Worm (Caenorhabditis elegans) whole organism, young adult: Measurements from ENCODE around the gene C24H10.3.

ENCODE experiments used
- C17E4.6 ChIP-seq: fragments of 200-800 bp; sonication (Bioruptor generic); IDR thresholded peaks from 2 replicates; pipeline ENCODE4 v1.3.6; 2022; ENCODE audit warnings: missing genetic modification reagents, missing genetic modification characterization, missing compliant biosample characterization
- F22D6.2 ChIP-seq: sonication (generic microtip); optimal IDR thresholded peaks from 2 replicates; lab custom pipeline; 2016; ENCODE audit warnings: mild to moderate bottlenecking, missing genetic modification characterization, missing compliant biosample characterization
- F37B4.10 ChIP-seq: fragments of 200-800 bp; sonication (Bioruptor generic); IDR thresholded peaks from 2 replicates; pipeline ENCODE4 v1.3.6; 2022; ENCODE audit warnings: missing genetic modification characterization, missing compliant biosample characterization
- F39B2.1 ChIP-seq: fragments of 200-800 bp; sonication (Bioruptor generic); IDR thresholded peaks from 2 replicates; pipeline ENCODE4 v1.3.6; 2022; ENCODE audit warnings: missing genetic modification reagents, missing genetic modification characterization, missing compliant biosample characterization
- F52B5.7 ChIP-seq: sonication (generic microtip); optimal IDR thresholded peaks from 2 replicates; lab custom pipeline; 2016; ENCODE audit warnings: mild to moderate bottlenecking, missing genetic modification characterization, missing compliant biosample characterization
- F55B11.4 ChIP-seq: sonication (generic microtip); optimal IDR thresholded peaks from 2 replicates; lab custom pipeline; 2016; ENCODE audit warnings: missing compliant biosample characterization, missing genetic modification characterization, borderline replicate concordance; ENCODE audit not compliant: insufficient read depth
- F57C9.4 ChIP-seq: sonication (generic microtip); optimal IDR thresholded peaks from 2 replicates; lab custom pipeline; 2017; ENCODE audit warnings: mild to moderate bottlenecking, missing genetic modification characterization, missing compliant biosample characterization
- T07F8.4 ChIP-seq: sonication (generic microtip); optimal IDR thresholded peaks from 2 replicates; lab custom pipeline; 2016; ENCODE audit warnings: mild to moderate bottlenecking, missing genetic modification characterization, moderate library complexity, missing compliant biosample characterization
- Y56A3A.18 ChIP-seq: fragments of 200-800 bp; sonication (Bioruptor generic); IDR thresholded peaks from 2 replicates; pipeline ENCODE4 v1.3.6; 2022; ENCODE audit warnings: missing genetic modification reagents, missing genetic modification characterization, missing compliant biosample characterization
- Y67H2A.10 ChIP-seq: fragments of 200-800 bp; sonication (Bioruptor generic); conservative IDR thresholded peaks from 2 replicates; pipeline ENCODE4 v1.3.6; 2022; ENCODE audit warnings: missing genetic modification reagents, missing genetic modification characterization, missing compliant biosample characterization
- Y79H2A.3 ChIP-seq: fragments of 200-800 bp; sonication (Bioruptor generic); conservative IDR thresholded peaks from 2 replicates; pipeline ENCODE4 v1.3.6; 2022; ENCODE audit warnings: missing genetic modification reagents, missing genetic modification characterization, missing compliant biosample characterization
- aptf-2 ChIP-seq: fragments of 200-800 bp; sonication (Bioruptor generic); conservative IDR thresholded peaks from 2 replicates; pipeline ENCODE4 v1.3.6; 2022; ENCODE audit warnings: missing genetic modification reagents, missing genetic modification characterization, missing compliant biosample characterization
- aptf-3 ChIP-seq: fragments of 200-800 bp; sonication (Bioruptor generic); IDR thresholded peaks from 2 replicates; pipeline ENCODE4 v1.3.6; 2022; ENCODE audit warnings: missing genetic modification characterization, missing compliant biosample characterization
- attf-3 ChIP-seq: fragments of 200-800 bp; sonication (Bioruptor generic); conservative IDR thresholded peaks from 2 replicates; pipeline ENCODE4 v1.3.6; 2022; ENCODE audit warnings: missing genetic modification reagents, missing genetic modification characterization, missing compliant biosample characterization
- cebp-1 ChIP-seq, 2 experiments: fragments of 200-800 bp in 1 of 2; sonication (Bioruptor generic) in 1 of 2; sonication (generic microtip) in 1 of 2; IDR thresholded peaks in 1 of 2; optimal IDR thresholded peaks in 1 of 2; 2 replicates each; pipeline versions ENCODE4 v1.3.6 to Lab custom; 2017 to 2022; ENCODE audit warnings: missing compliant biosample characterization in 2 of 2, missing genetic modification characterization in 2 of 2, mild to moderate bottlenecking in 1 of 2, missing genetic modification reagents in 1 of 2, moderate library complexity in 1 of 2
- ceh-27 ChIP-seq: fragments of 200-800 bp; sonication (Bioruptor generic); optimal IDR thresholded peaks from 2 replicates; lab custom pipeline; 2018; ENCODE audit warnings: mild to moderate bottlenecking, missing genetic modification characterization, moderate library complexity, missing compliant biosample characterization
- ceh-91 ChIP-seq: fragments of 200-800 bp; sonication (Bioruptor generic); IDR thresholded peaks from 2 replicates; pipeline ENCODE4 v1.3.6; 2022; ENCODE audit warnings: missing genetic modification reagents, missing genetic modification characterization, missing compliant biosample characterization
- dox-1 ChIP-seq: fragments of 200-800 bp; sonication (Bioruptor generic); IDR thresholded peaks from 2 replicates; pipeline ENCODE4 v1.3.6; 2022; ENCODE audit warnings: missing genetic modification reagents, missing genetic modification characterization, missing compliant biosample characterization
- dpl-1 ChIP-seq: fragments of 150-350 bp; optimal IDR thresholded peaks from 2 replicates; lab custom pipeline; 2014; ENCODE audit warnings: missing biosample characterization, missing genetic modification reagents, missing genetic modification characterization
- efl-1 ChIP-seq: fragments of 150-350 bp; optimal IDR thresholded peaks from 2 replicates; lab custom pipeline; 2014; ENCODE audit warnings: missing biosample characterization, missing genetic modification reagents, missing genetic modification characterization
- egrh-3 ChIP-seq: fragments of 200-800 bp; sonication (Bioruptor generic); IDR thresholded peaks from 2 replicates; pipeline ENCODE4 v1.3.6; 2022; ENCODE audit warnings: missing genetic modification reagents, missing genetic modification characterization, missing compliant biosample characterization
- ets-4 ChIP-seq: fragments of 200-800 bp; sonication (Bioruptor generic); optimal IDR thresholded peaks from 2 replicates; lab custom pipeline; 2018; ENCODE audit warnings: mild to moderate bottlenecking, missing genetic modification characterization, missing compliant biosample characterization
- gei-17 ChIP-seq: fragments of 200-800 bp; sonication (Bioruptor generic); optimal IDR thresholded peaks from 2 replicates; lab custom pipeline; 2018; ENCODE audit warnings: mild to moderate bottlenecking, missing genetic modification characterization, missing compliant biosample characterization
- him-1 ChIP-seq: sonication (generic microtip); optimal IDR thresholded peaks from 2 replicates; lab custom pipeline; 2016; ENCODE audit warnings: missing genotype, missing genetic modification reagents, missing genetic modification characterization, missing compliant biosample characterization
- hlh-26 ChIP-seq: fragments of 200-800 bp; sonication (Bioruptor generic); conservative IDR thresholded peaks from 2 replicates; pipeline ENCODE4 v1.3.6; 2022; ENCODE audit warnings: missing genetic modification reagents, missing genetic modification characterization, missing compliant biosample characterization
- hmg-1.2 ChIP-seq: fragments of 200-800 bp; sonication (Bioruptor generic); IDR thresholded peaks from 2 replicates; pipeline ENCODE4 v1.3.6; 2022; ENCODE audit warnings: missing genetic modification reagents, missing genetic modification characterization, missing compliant biosample characterization
- madf-3 ChIP-seq: fragments of 200-800 bp; sonication (Bioruptor generic); IDR thresholded peaks from 2 replicates; pipeline ENCODE4 v1.3.6; 2022; ENCODE audit warnings: missing genetic modification reagents, missing genetic modification characterization, missing compliant biosample characterization
- mcd-1 ChIP-seq: fragments of 200-800 bp; sonication (Bioruptor generic); IDR thresholded peaks from 2 replicates; pipeline ENCODE4 v1.3.6; 2022; ENCODE audit warnings: missing genetic modification reagents, missing genetic modification characterization, missing compliant biosample characterization
- mes-4 ChIP-seq: sonication (generic microtip); optimal IDR thresholded peaks from 2 replicates; lab custom pipeline; 2016; ENCODE audit warnings: missing genotype, missing genetic modification characterization, missing compliant biosample characterization
- mxl-1 ChIP-seq: sonication (generic microtip); optimal IDR thresholded peaks from 2 replicates; lab custom pipeline; 2016; ENCODE audit warnings: missing genetic modification characterization, missing compliant biosample characterization
- nfya-2 ChIP-seq: fragments of 200-800 bp; sonication (Bioruptor generic); IDR thresholded peaks from 2 replicates; pipeline ENCODE4 v1.3.6; 2022; ENCODE audit warnings: missing genetic modification reagents, missing genetic modification characterization, missing compliant biosample characterization
- nfyb-1 ChIP-seq: fragments of 200-800 bp; sonication (Bioruptor generic); IDR thresholded peaks from 2 replicates; pipeline ENCODE4 v1.3.6; 2022; ENCODE audit warnings: missing genetic modification reagents, missing genetic modification characterization, missing compliant biosample characterization
- nhr-120 ChIP-seq: fragments of 200-800 bp; sonication (Bioruptor generic); IDR thresholded peaks from 2 replicates; pipeline ENCODE4 v1.3.6; 2022; ENCODE audit warnings: missing genetic modification characterization, missing compliant biosample characterization
- nhr-179 ChIP-seq: sonication (generic microtip); optimal IDR thresholded peaks from 2 replicates; lab custom pipeline; 2016; ENCODE audit warnings: mild to moderate bottlenecking, missing genetic modification characterization, missing compliant biosample characterization
- nhr-90 ChIP-seq: sonication (generic microtip); optimal IDR thresholded peaks from 2 replicates; lab custom pipeline; 2016; ENCODE audit warnings: missing genotype, mild to moderate bottlenecking, missing genetic modification characterization, missing compliant biosample characterization
- repo-1 ChIP-seq: sonication (generic microtip); optimal IDR thresholded peaks from 2 replicates; lab custom pipeline; 2017; ENCODE audit warnings: mild to moderate bottlenecking, missing genetic modification characterization, missing compliant biosample characterization
- rpc-1 ChIP-seq, 2 experiments: fragments of 150-350 bp in 1 of 2; sonication (generic microtip) in 1 of 2; optimal IDR thresholded peaks; 2 replicates each; lab custom pipeline; 2014 to 2018; ENCODE audit warnings: missing biosample characterization in 1 of 2, missing genetic modification characterization in 1 of 2, missing genetic modification reagents in 1 of 2, missing genotype in 1 of 2
- snpc-1.1 ChIP-seq: sonication (generic microtip); optimal IDR thresholded peaks from 2 replicates; lab custom pipeline; 2017; ENCODE audit warnings: missing genetic modification characterization, mild to moderate bottlenecking, missing compliant biosample characterization, antibody characterized with exemption, moderate library complexity, missing genotype, missing genetic modification reagents; ENCODE audit not compliant: insufficient read depth
- snpc-3.4 ChIP-seq: sonication (generic microtip); optimal IDR thresholded peaks from 2 replicates; lab custom pipeline; 2017; ENCODE audit warnings: missing genetic modification characterization, mild to moderate bottlenecking, missing compliant biosample characterization, antibody characterized with exemption, moderate library complexity, missing genotype, missing genetic modification reagents
- sptf-2 ChIP-seq: fragments of 200-800 bp; sonication (Bioruptor generic); optimal IDR thresholded peaks from 2 replicates; lab custom pipeline; 2018; ENCODE audit warnings: mild to moderate bottlenecking, missing genetic modification characterization, missing compliant biosample characterization
- tbx-9 ChIP-seq: sonication (generic microtip); optimal IDR thresholded peaks from 2 replicates; lab custom pipeline; 2016; ENCODE audit warnings: borderline replicate concordance, missing genetic modification characterization, inconsistent platforms, missing compliant biosample characterization
- zim-3 ChIP-seq: sonication (generic microtip); optimal IDR thresholded peaks from 2 replicates; lab custom pipeline; 2017; ENCODE audit warnings: mild to moderate bottlenecking, missing genetic modification characterization, moderate library complexity, missing compliant biosample characterization
- ztf-6 ChIP-seq: fragments of 200-800 bp; sonication (Bioruptor generic); IDR thresholded peaks from 2 replicates; pipeline ENCODE4 v1.3.6; 2022; ENCODE audit warnings: missing genetic modification reagents, missing genetic modification characterization, missing compliant biosample characterization

The C24H10.3 gene

ce11 chrX:5031742-5032141 lies 29.1 kb upstream of the C24H10.3 start:
- TF ChIP-seq efl-1 (GFP tag; lab: Kevin White, UChicago) = no peak
- TF ChIP-seq ceh-27 (GFP tag; lab: Kevin White, UChicago) = no peak
- TF ChIP-seq nfya-2 (GFP tag; lab: Robert Waterston, UW) = no peak
- no peak for TF ChIP-seq mcd-1 (GFP tag; lab: Robert Waterston, UW)
- no peak for TF ChIP-seq hmg-1.2 (GFP tag; lab: Robert Waterston, UW)
- TF ChIP-seq F52B5.7 (tag; lab: Kevin White, UChicago) = no peak
- TF ChIP-seq ets-4 (GFP tag; lab: Kevin White, UChicago) = no peak
- no peak for TF ChIP-seq aptf-3 (GFP tag; lab: Robert Waterston, UW)
- no peak for TF ChIP-seq tbx-9
- TF ChIP-seq snpc-1.1 (tag; lab: Kevin White, UChicago) = no peak
- no peak for TF ChIP-seq madf-3
- TF ChIP-seq gei-17 (GFP tag; lab: Kevin White, UChicago) = no peak
- no peak for TF ChIP-seq nhr-90
- no peak for TF ChIP-seq F37B4.10 (GFP tag; lab: Robert Waterston, UW)
- TF ChIP-seq aptf-2 (GFP tag; lab: Robert Waterston, UW) = no peak
- no peak for TF ChIP-seq egrh-3 (GFP tag; lab: Robert Waterston, UW)
- no peak for TF ChIP-seq F39B2.1 (GFP tag; lab: Robert Waterston, UW)
- TF ChIP-seq dox-1 = no peak

- no peak for TF ChIP-seq mxl-1 (tag; lab: Kevin White, UChicago)
- no peak for TF ChIP-seq cebp-1 (GFP tag; IDR thresholded peaks at IDR 0.05; lab: Robert Waterston, UW)
- TF ChIP-seq cebp-1 (tag; optimal IDR thresholded peaks at IDR 0.05; lab: Kevin White, UChicago) = no peak
- no peak for TF ChIP-seq F55B11.4 (tag; lab: Kevin White, UChicago)
- TF ChIP-seq Y56A3A.18 = no peak
- TF ChIP-seq nhr-179 (tag; lab: Kevin White, UChicago) = no peak
- TF ChIP-seq C17E4.6 (GFP tag; lab: Robert Waterston, UW) = no peak
- TF ChIP-seq zim-3 = no peak
- no peak for TF ChIP-seq F57C9.4 (tag; lab: Kevin White, UChicago)
- no peak for TF ChIP-seq ceh-91 (GFP tag; lab: Robert Waterston, UW)
- TF ChIP-seq dpl-1 (GFP tag; lab: Kevin White, UChicago) = no peak
- TF ChIP-seq nhr-120 (GFP tag; lab: Robert Waterston, UW) = no peak
- no peak for TF ChIP-seq rpc-1 (optimal IDR thresholded peaks at IDR 0.05; lab: Kevin White, UChicago)
- no peak for TF ChIP-seq rpc-1 (tag; optimal IDR thresholded peaks at IDR 0.05; lab: Kevin White, UChicago)
- TF ChIP-seq him-1 = no peak
- no peak for TF ChIP-seq attf-3 (GFP tag; lab: Robert Waterston, UW)
- TF ChIP-seq repo-1 (tag; lab: Kevin White, UChicago) = no peak
- TF ChIP-seq hlh-26 (GFP tag; lab: Robert Waterston, UW) = no peak
These were observed 27.0 kb upstream of the C24H10.3 start, which contains the start of gene ZC449.4 for ce11 chrX:5033868-5034267. TSS of gene ZC449.4 (minus strand) at chrX:5033968.

- TF ChIP-seq nhr-120 (GFP tag; lab: Robert Waterston, UW) (no peak), T07F8.4 (no peak), Y67H2A.10 (GFP tag; lab: Robert Waterston, UW) (no peak), F22D6.2 (tag; lab: Kevin White, UChicago) (no peak), ets-4 (GFP tag; lab: Kevin White, UChicago) (no peak), Y79H2A.3 (GFP tag; lab: Robert Waterston, UW) (no peak), snpc-3.4 (no peak), mes-4 (tag; lab: Kevin White, UChicago) (no peak), mcd-1 (GFP tag; lab: Robert Waterston, UW) (no peak), ztf-6 (GFP tag; lab: Robert Waterston, UW) (no peak), nfyb-1 (GFP tag; lab: Robert Waterston, UW) (no peak), F57C9.4 (tag; lab: Kevin White, UChicago) (no peak), sptf-2 (GFP tag; lab: Kevin White, UChicago) (no peak)
These were observed 23.2 kb upstream of the C24H10.3 start, which contains the start of gene ZC449.5 for ce11 chrX:5037673-5038072. TSS of gene ZC449.5 (minus strand) at chrX:5037773.
